Fruit fly (Drosophila melanogaster): ENCODE results near the gene Jhbp3.

The Jhbp3 gene

DNA sequence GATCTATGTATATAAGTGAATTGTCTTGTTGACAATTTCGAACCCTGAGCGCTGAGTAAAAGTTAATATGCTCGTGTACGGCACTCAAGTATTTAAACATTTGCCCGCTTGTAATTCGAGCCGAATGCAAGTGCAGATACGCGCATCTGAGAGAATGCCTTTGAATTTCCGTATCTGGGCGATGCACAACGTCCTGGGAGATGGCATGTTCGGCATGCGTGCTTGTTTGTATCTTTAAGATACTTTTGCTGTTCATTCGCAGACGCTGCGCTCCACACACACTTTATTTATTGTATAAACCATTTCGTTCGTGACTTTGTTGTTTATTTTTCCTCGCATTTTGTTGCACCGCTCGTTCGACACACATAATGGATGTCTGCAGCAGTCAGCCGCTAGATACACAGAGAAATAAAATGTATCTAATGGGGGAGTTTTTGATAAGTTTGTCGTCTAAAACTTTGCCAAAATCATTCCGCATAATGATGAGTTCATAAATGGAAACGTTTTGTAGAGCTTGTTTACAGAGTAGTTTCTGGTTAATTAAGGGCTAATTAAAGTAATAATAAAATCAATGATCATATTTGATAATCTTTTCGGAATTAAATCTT is 18.8 kb upstream of the Jhbp3 start (continued):
- TF ChIP-seq lz (GFP tag; optimal IDR thresholded peaks at IDR 0.05) (no peak), CG31627 (GFP tag; optimal IDR thresholded peaks at IDR 0.05) (no peak), ss (GFP tag; optimal IDR thresholded peaks at IDR 0.05) (peak in 1 of 2 experiments; percentile 91), CG3032 (tag; optimal IDR thresholded peaks at IDR 0.05) (peak; percentile 16), CG10631 (GFP tag; optimal IDR thresholded peaks at IDR 0.05) (peak; percentile 6), pdm3 (GFP tag; optimal IDR thresholded peaks at IDR 0.05) (peak; percentile 16), net (GFP tag; optimal IDR thresholded peaks at IDR 0.05) (peak; percentile 26), CG6276 (GFP tag; optimal IDR thresholded peaks at IDR 0.05) (peak; percentile 18), CG15336 (GFP tag; IDR thresholded peaks at IDR 0.05) (0 out of 2 replicates have a peak, but pooled peaks have one; percentile 6), spab (GFP tag; optimal IDR thresholded peaks at IDR 0.05) (peak; percentile 8), acj6 (GFP tag; optimal IDR thresholded peaks at IDR 0.05) (peak; percentile 39), Sox102F (GFP tag; optimal IDR thresholded peaks at IDR 0.05) (no peak)

dm6 chr3R:4972961-4973595 is 18.0 kb upstream of the Jhbp3 start:
- peak; percentile 12 for TF ChIP-seq Eip78C (GFP tag)
- TF ChIP-seq Ets96B (tag; optimal IDR thresholded peaks at IDR 0.05), result no peak

DNA sequence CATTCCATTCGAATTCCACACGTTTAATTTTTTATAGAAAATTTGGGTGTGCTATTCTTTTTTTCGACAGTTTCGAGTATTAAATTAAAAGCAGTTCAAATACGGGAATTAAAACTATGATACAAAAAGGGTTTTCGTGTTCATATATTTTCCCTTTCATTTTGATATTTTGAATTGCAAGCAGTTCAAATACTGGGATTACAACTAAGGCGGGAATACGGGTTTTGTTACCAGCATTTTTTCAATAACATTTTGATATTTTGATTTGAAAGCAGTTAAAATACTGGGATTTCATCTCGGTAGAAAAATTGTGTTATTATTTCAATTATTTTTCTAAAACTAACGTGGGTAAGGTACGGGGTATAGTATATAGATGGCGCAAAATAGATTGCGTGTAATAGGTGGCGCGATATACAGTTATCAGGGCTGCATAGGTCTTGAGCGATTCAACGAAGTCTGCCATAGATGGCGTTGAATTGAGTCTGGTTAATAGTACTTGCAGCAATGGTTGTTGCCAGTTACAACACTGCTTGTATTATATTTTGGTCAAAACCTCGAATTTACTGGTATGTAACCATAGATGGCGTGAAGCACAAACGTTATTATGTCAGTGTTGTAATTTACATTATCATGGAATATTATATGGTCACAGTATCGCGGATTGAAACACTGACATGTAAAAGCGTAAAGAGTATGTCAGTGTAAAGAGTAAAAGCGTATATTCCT is 15.5 kb upstream of the Jhbp3 start:
- TF ChIP-seq CG4318 (GFP tag; optimal IDR thresholded peaks at IDR 0.05) (no peak), fd85E (GFP tag; optimal IDR thresholded peaks at IDR 0.05) (no peak), esn (GFP tag; optimal IDR thresholded peaks at IDR 0.05) (peak; percentile 53), Hr39 (GFP tag; optimal IDR thresholded peaks at IDR 0.05) (peak; percentile 69), Sox15 (GFP tag; optimal IDR thresholded peaks at IDR 0.05) (no peak), Sox14 (GFP tag; optimal IDR thresholded peaks at IDR 0.05) (no peak), CG3032 (tag; optimal IDR thresholded peaks at IDR 0.05) (peak; percentile 5), Eip78C (GFP tag) (peak; percentile 48), pdm3 (GFP tag; optimal IDR thresholded peaks at IDR 0.05) (peak; percentile 17), Ets21C (GFP tag; optimal IDR thresholded peaks at IDR 0.05) (peak; percentile 11), Smox (GFP tag; optimal IDR thresholded peaks at IDR 0.05) (no peak), achi (GFP tag; optimal IDR thresholded peaks at IDR 0.05) (no peak), Lpt (GFP tag; optimal IDR thresholded peaks at IDR 0.05) (no peak), Blimp-1 (GFP tag; optimal IDR thresholded peaks at IDR 0.05) (peak; percentile 59), lz (GFP tag; optimal IDR thresholded peaks at IDR 0.05) (peak; percentile 52), Sox102F (GFP tag; optimal IDR thresholded peaks at IDR 0.05) (no peak), Ets96B (tag; optimal IDR thresholded peaks at IDR 0.05) (no peak), Eip75B (GFP tag; optimal IDR thresholded peaks at IDR 0.05) (no peak), CG7368 (GFP tag; optimal IDR thresholded peaks at IDR 0.05) (no peak), dac (GFP tag; optimal IDR thresholded peaks at IDR 0.05) (no peak), Hr38 (GFP tag; optimal IDR thresholded peaks at IDR 0.05) (no peak), CG8632 (GFP tag; optimal IDR thresholded peaks at IDR 0.05) (no peak), CG6808 (GFP tag; optimal IDR thresholded peaks at IDR 0.05) (no peak), Met (GFP tag; optimal IDR thresholded peaks at IDR 0.05) (no peak), CG10631 (GFP tag; optimal IDR thresholded peaks at IDR 0.05) (no peak), CG11762 (GFP tag; optimal IDR thresholded peaks at IDR 0.05; ENCODE audit: insufficient read depth) (no peak), svp (GFP tag) (no peak), CG31627 (GFP tag; optimal IDR thresholded peaks at IDR 0.05) (peak; percentile 74), net (GFP tag; optimal IDR thresholded peaks at IDR 0.05) (no peak), CG6792 (GFP tag; optimal IDR thresholded peaks at IDR 0.05) (no peak), fd59A (GFP tag; optimal IDR thresholded peaks at IDR 0.05) (no peak), salr (GFP tag; optimal IDR thresholded peaks at IDR 0.05) (peak in 1 of 2 experiments; percentile 20), CG3919 (GFP tag; optimal IDR thresholded peaks at IDR 0.05) (peak; percentile 8), Eip93F (GFP tag; optimal IDR thresholded peaks at IDR 0.05) (no peak), CG34406 (GFP tag; optimal IDR thresholded peaks at IDR 0.05) (no peak), spab (GFP tag; optimal IDR thresholded peaks at IDR 0.05) (no peak), ss (GFP tag; optimal IDR thresholded peaks at IDR 0.05) (no peak), fkh (GFP tag; optimal IDR thresholded peaks at IDR 0.05) (no peak), CG9139 (GFP tag; optimal IDR thresholded peaks at IDR 0.05) (no peak), CG11902 (GFP tag; optimal IDR thresholded peaks at IDR 0.05) (peak; percentile 28)

All from whole organism, prepupa.